Fruit fly (Drosophila melanogaster): Measurements from ENCODE around the gene CG6432.
A peak's percentile ranks its signal among the peaks of the same experiment; 100 is the strongest.

The CG6432 gene

DNA sequence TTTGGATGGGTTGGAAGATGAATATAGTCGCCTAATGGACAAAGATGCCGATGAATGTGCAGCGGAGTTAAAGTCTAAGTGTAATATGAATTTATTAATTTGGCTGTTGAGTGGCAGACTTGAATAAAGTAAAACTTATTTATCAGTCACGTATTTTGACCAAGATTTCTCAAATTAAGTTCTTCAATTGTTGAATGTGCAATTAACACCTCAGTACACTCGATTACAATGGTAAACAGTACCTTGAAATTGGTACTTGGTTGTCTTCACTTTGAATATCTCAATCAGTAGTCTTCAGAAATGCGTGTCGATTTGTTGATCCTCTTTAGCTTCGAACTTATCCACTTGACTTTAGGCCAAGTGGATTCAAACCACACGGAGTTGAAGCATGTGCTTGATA is 32.5 kb downstream of the CG6432 start, which contains the start of gene CG13614:
Gene CG13614 (plus strand): TSS at position 301 of the 400 bp plus-strand sequence.
- TF ChIP-seq CG8478 (optimal IDR thresholded peaks at IDR 0.05) (no peak), CTCF (optimal IDR thresholded peaks at IDR 0.05) (no peak)

dm6 chr3R:24372662-24373061 is 35.9 kb downstream of the CG6432 start, which contains the start of gene CG17782:
Gene CG17782 (minus strand): TSS chr3R:24372762.
- no peak for TF ChIP-seq CG8478 (optimal IDR thresholded peaks at IDR 0.05)
- TF ChIP-seq CTCF (optimal IDR thresholded peaks at IDR 0.05): no peak

DNA sequence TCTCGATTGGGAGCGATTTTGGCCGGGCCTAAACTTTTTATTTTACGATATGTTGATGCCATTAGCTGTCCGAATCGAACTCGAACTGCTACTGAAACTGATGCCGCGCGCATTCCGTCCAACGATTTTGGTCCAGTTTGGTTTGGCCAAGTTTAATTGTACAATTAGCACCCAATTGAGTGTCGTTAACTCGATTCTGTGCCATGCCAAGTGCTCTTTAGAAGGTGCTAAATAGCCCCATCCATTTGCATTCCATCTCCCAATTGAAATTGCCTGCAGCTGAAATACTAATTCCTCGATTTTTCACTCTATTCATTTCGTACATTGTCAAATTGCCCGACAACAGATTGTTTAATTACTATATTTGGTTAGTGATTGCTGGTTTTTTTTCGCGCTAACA is 38.8 kb downstream of the CG6432 start, which contains the start of gene CG17781:
Gene CG17781 (minus strand): TSS at position 101 of the 400 bp plus-strand sequence.
- TF ChIP-seq CG8478 (optimal IDR thresholded peaks at IDR 0.05): no peak
- TF ChIP-seq CTCF (optimal IDR thresholded peaks at IDR 0.05): no peak

DNA sequence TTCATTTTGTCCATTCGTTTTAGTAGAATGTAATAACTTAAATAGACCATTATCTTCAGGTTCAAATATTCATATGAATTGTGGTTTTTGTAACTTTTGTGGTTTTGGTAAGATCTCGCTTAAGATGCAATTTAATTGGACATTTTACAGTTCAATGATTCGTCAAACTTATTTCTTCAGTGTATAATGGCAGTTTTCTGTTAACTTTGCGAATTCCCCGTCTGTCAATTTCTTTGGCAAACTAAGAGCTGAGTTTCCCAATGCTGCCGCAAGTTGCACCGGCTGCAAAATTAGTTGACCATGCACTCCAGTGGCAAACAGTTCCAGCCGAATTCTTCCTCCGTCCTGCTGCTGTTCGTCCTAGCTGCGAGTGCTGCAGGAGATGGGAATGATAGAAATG is 39.8 kb downstream of the CG6432 start, which contains the start of gene CG33342:
Gene CG33342 (plus strand): TSS at position 301 of the 400 bp plus-strand sequence.
- TF ChIP-seq CG8478 (optimal IDR thresholded peaks at IDR 0.05): no peak
- no peak for TF ChIP-seq CTCF (optimal IDR thresholded peaks at IDR 0.05)

DNA sequence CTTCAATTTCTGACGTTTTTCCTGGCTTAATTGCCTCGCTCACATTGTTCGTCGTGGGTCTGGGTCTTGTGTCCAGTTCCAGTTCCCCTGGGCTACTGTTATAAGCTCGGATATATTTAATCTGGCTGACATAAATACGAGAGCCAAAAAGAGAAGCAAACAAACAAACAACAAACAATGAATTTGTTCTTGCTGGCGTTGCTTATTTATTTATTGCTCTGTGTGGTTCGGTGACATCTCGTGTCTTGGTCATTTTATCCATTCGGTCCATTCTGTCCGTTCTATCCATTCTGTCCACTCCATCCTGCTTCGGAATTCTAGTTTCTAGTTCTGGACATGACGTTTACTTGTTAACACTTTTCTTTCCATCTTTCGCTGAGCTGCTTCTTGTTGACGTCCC is 48.2 kb downstream of the CG6432 start, which contains the start of gene CG17780:
Gene CG17780 (minus strand): TSS at position 101 of the 400 bp plus-strand sequence.
- no peak for TF ChIP-seq CG8478 (optimal IDR thresholded peaks at IDR 0.05)
- TF ChIP-seq CTCF (optimal IDR thresholded peaks at IDR 0.05): no peak

- TF ChIP-seq CTCF (optimal IDR thresholded peaks at IDR 0.05) (peak; percentile 68 to 71), CG8478 (optimal IDR thresholded peaks at IDR 0.05) (no peak)
Measured at dm6 chr3R:24386434-24386833, 49.7 kb downstream of the CG6432 start.

- TF ChIP-seq CG8478 (optimal IDR thresholded peaks at IDR 0.05): no peak
- no peak for TF ChIP-seq CTCF (optimal IDR thresholded peaks at IDR 0.05)
Measured at dm6 chr3R:24390239-24390638, 53.5 kb downstream of the CG6432 start, which contains the start of the genes CG5768 and CG13615. Gene CG5768 (minus strand): TSS chr3R:24390339. Gene CG13615 (plus strand): TSS chr3R:24390518.
